Fruit fly (Drosophila melanogaster) whole organism, embryonic: Measurements from ENCODE around the gene RpS12.

ENCODE experiments used
- B-H1 ChIP-seq: fragments of 200-800 bp; sonication (Bioruptor generic); IDR thresholded peaks from 3 replicates; pipeline ENCODE4 v1.3.6; 2022; ENCODE audit warnings: missing biosample characterization, missing genetic modification characterization
- Blimp-1 ChIP-seq: fragments of 200-800 bp; sonication (Bioruptor generic); optimal IDR thresholded peaks from 3 replicates; lab custom pipeline; 2018; ENCODE audit warnings: missing biosample characterization, missing genetic modification characterization, mild to moderate bottlenecking, moderate library complexity, missing genetic modification reagents
- CG10565 ChIP-seq: fragments of 200-800 bp; sonication (Bioruptor generic); optimal IDR thresholded peaks from 3 replicates; lab custom pipeline; 2016; ENCODE audit warnings: missing biosample characterization, mild to moderate bottlenecking, missing genetic modification characterization
- CG12155 ChIP-seq: fragments of 200-800 bp; sonication (Bioruptor generic); optimal IDR thresholded peaks from 3 replicates; lab custom pipeline; 2016; ENCODE audit warnings: missing biosample characterization, missing genetic modification characterization
- CG12219 ChIP-seq: fragments of 200-800 bp; sonication (Bioruptor generic); optimal IDR thresholded peaks from 3 replicates; lab custom pipeline; 2018; ENCODE audit warnings: missing biosample characterization, mild to moderate bottlenecking, missing genetic modification characterization
- CG15011 ChIP-seq: fragments of 200-800 bp; sonication (Bioruptor generic); optimal IDR thresholded peaks from 3 replicates; lab custom pipeline; 2018; ENCODE audit warnings: missing biosample characterization, mild to moderate bottlenecking, missing genetic modification characterization
- CG15479 ChIP-seq: fragments of 200-800 bp; sonication (Bioruptor generic); optimal IDR thresholded peaks from 3 replicates; lab custom pipeline; 2019; ENCODE audit warnings: missing biosample characterization, mild to moderate bottlenecking, missing genetic modification characterization, moderate library complexity
- CG16863 ChIP-seq: fragments of 200-800 bp; sonication (Bioruptor generic); optimal IDR thresholded peaks from 3 replicates; lab custom pipeline; 2016; ENCODE audit warnings: missing biosample characterization, missing genetic modification characterization
- CG18599 ChIP-seq: fragments of 200-800 bp; sonication (Bioruptor generic); optimal IDR thresholded peaks from 3 replicates; lab custom pipeline; 2017; ENCODE audit warnings: missing biosample characterization, missing genetic modification characterization, mild to moderate bottlenecking, moderate library complexity, missing genetic modification reagents
- CG18619 ChIP-seq: fragments of 200-800 bp; sonication (Bioruptor generic); optimal IDR thresholded peaks from 3 replicates; lab custom pipeline; 2017; ENCODE audit warnings: missing biosample characterization, mild to moderate bottlenecking, missing genetic modification characterization
- CG2120 ChIP-seq: fragments of 200-800 bp; sonication (Bioruptor generic); optimal IDR thresholded peaks from 3 replicates; lab custom pipeline; 2016; ENCODE audit warnings: missing biosample characterization, missing genetic modification characterization
- CG2678 ChIP-seq: fragments of 200-800 bp; sonication (Bioruptor generic); optimal IDR thresholded peaks from 3 replicates; lab custom pipeline; 2019; ENCODE audit warnings: missing biosample characterization, mild to moderate bottlenecking, missing genetic modification characterization, moderate library complexity
- CG3847 ChIP-seq: fragments of 200-800 bp; sonication (Bioruptor generic); IDR thresholded peaks from 2 replicates; pipeline ENCODE4 v1.3.6; 2022; ENCODE audit warnings: missing biosample characterization, missing genetic modification characterization
- CG7372 ChIP-seq: fragments of 200-800 bp; sonication (Bioruptor generic); IDR thresholded peaks from 2 replicates; pipeline ENCODE4 v1.3.6; 2022; ENCODE audit warnings: missing biosample characterization, missing genetic modification characterization
- CG8924 ChIP-seq: fragments of 200-800 bp; optimal IDR thresholded peaks from 3 replicates; lab custom pipeline; 2019; ENCODE audit warnings: missing biosample characterization, mild to moderate bottlenecking, missing genetic modification characterization, moderate library complexity
- CG9932 ChIP-seq: fragments of 200-800 bp; sonication (Bioruptor generic); IDR thresholded peaks from 2 replicates; pipeline ENCODE4 v1.3.6; 2022; ENCODE audit warnings: missing biosample characterization, missing genetic modification characterization
- CTCF ChIP-seq: fragments of 200-800 bp; sonication (Bioruptor generic); optimal IDR thresholded peaks from 2 replicates; lab custom pipeline; 2017; ENCODE audit warnings: missing biosample characterization, mild to moderate bottlenecking, missing genetic modification characterization, moderate library complexity
- CkIIα-i1 ChIP-seq: fragments of 200-800 bp; sonication (Bioruptor generic); IDR thresholded peaks from 2 replicates; pipeline ENCODE4 v1.3.6; 2022; ENCODE audit warnings: missing biosample characterization, missing genetic modification characterization
- Dad ChIP-seq: fragments of 200-800 bp; sonication (Bioruptor generic); optimal IDR thresholded peaks from 3 replicates; lab custom pipeline; 2016; ENCODE audit warnings: missing biosample characterization, missing genetic modification characterization
- Doc3 ChIP-seq: fragments of 200-800 bp; sonication (Bioruptor generic); IDR thresholded peaks from 3 replicates; pipeline ENCODE4 v1.3.6; 2022; ENCODE audit warnings: missing biosample characterization, missing genetic modification characterization; ENCODE audit not compliant: partially characterized antibody
- Ets97D ChIP-seq: fragments of 200-800 bp; sonication (Bioruptor generic); optimal IDR thresholded peaks from 3 replicates; lab custom pipeline; 2016; ENCODE audit warnings: missing biosample characterization, missing genetic modification characterization
- Fer2 ChIP-seq: fragments of 200-800 bp; sonication (Bioruptor generic); optimal IDR thresholded peaks from 2 replicates; lab custom pipeline; 2018; ENCODE audit warnings: missing biosample characterization, mild to moderate bottlenecking, missing genetic modification characterization, moderate library complexity
- Hand ChIP-seq: fragments of 200-800 bp; sonication (Bioruptor generic); optimal IDR thresholded peaks from 2 replicates; lab custom pipeline; 2017; ENCODE audit warnings: mild to moderate bottlenecking, missing biosample characterization, missing genetic modification reagents, missing genetic modification characterization
- Kr ChIP-seq: fragments of 200-800 bp; sonication (Bioruptor generic); optimal IDR thresholded peaks from 2 replicates; lab custom pipeline; 2017; ENCODE audit warnings: missing biosample characterization, mild to moderate bottlenecking, missing genetic modification characterization
- MTF-1 ChIP-seq: fragments of 200-800 bp; sonication (Bioruptor generic); optimal IDR thresholded peaks from 2 replicates; lab custom pipeline; 2018; ENCODE audit warnings: missing biosample characterization, mild to moderate bottlenecking, missing genetic modification characterization, borderline replicate concordance
- Taf1 ChIP-seq: fragments of 200-800 bp; sonication (Bioruptor generic); IDR thresholded peaks from 2 replicates; pipeline ENCODE4 v1.3.6; 2022; ENCODE audit warnings: missing biosample characterization, missing genetic modification characterization
- ab ChIP-seq: fragments of 200-800 bp; sonication (Bioruptor generic); optimal IDR thresholded peaks from 2 replicates; lab custom pipeline; 2016; ENCODE audit warnings: missing biosample characterization, missing genetic modification characterization
- ac ChIP-seq: fragments of 200-800 bp; sonication (Bioruptor generic); optimal IDR thresholded peaks from 3 replicates; lab custom pipeline; 2017; ENCODE audit warnings: missing biosample characterization, mild to moderate bottlenecking, missing genetic modification characterization
- amos ChIP-seq: fragments of 200-800 bp; sonication (Bioruptor generic); IDR thresholded peaks from 2 replicates; pipeline ENCODE4 v1.3.6; 2022; ENCODE audit warnings: missing biosample characterization, missing genetic modification characterization; ENCODE audit not compliant: partially characterized antibody
- ato ChIP-seq: fragments of 200-800 bp; sonication (Bioruptor generic); IDR thresholded peaks from 2 replicates; pipeline ENCODE4 v1.3.6; 2022; ENCODE audit warnings: missing biosample characterization, missing genetic modification characterization; ENCODE audit not compliant: partially characterized antibody
- br ChIP-seq: fragments of >200 bp; optimal IDR thresholded peaks from 2 replicates; lab custom pipeline; 2017
- chinmo ChIP-seq: fragments of 200-800 bp; sonication (Bioruptor generic); IDR thresholded peaks from 4 replicates; pipeline ENCODE4 v1.3.6; 2022; ENCODE audit warnings: missing biosample characterization, missing genetic modification characterization; ENCODE audit not compliant: partially characterized antibody
- crp ChIP-seq, 2 experiments: fragments of 200-800 bp; sonication (Bioruptor generic); optimal IDR thresholded peaks; 2 replicates in 1 of 2; 3 replicates in 1 of 2; lab custom pipeline; 2017; ENCODE audit warnings: missing biosample characterization in 2 of 2, missing genetic modification characterization in 2 of 2, mild to moderate bottlenecking in 1 of 2, moderate library complexity in 1 of 2
- dm ChIP-seq: fragments of 200-800 bp; sonication (Bioruptor generic); optimal IDR thresholded peaks from 3 replicates; lab custom pipeline; 2016; ENCODE audit warnings: missing biosample characterization, missing genetic modification characterization
- emc ChIP-seq: fragments of 200-800 bp; sonication (Bioruptor generic); optimal IDR thresholded peaks from 2 replicates; lab custom pipeline; 2016; ENCODE audit warnings: missing biosample characterization, missing genetic modification characterization
- en ChIP-seq: fragments of 200-800 bp; sonication (Bioruptor generic); optimal IDR thresholded peaks from 2 replicates; lab custom pipeline; 2016; ENCODE audit warnings: missing biosample characterization, missing genetic modification characterization
- ewg ChIP-seq: fragments of 200-800 bp; sonication (Bioruptor generic); optimal IDR thresholded peaks from 3 replicates; lab custom pipeline; 2017; ENCODE audit warnings: mild to moderate bottlenecking, missing biosample characterization, missing genetic modification reagents, missing genetic modification characterization
- gcm2 ChIP-seq: fragments of 200-800 bp; sonication (Bioruptor generic); optimal IDR thresholded peaks from 2 replicates; lab custom pipeline; 2016; ENCODE audit warnings: missing biosample characterization, missing genetic modification characterization
- jumu ChIP-seq: fragments of 200-800 bp; sonication (Bioruptor generic); optimal IDR thresholded peaks from 3 replicates; lab custom pipeline; 2016; ENCODE audit warnings: missing biosample characterization, missing genetic modification characterization
- kni ChIP-seq: fragments of 200-800 bp; sonication (Bioruptor generic); optimal IDR thresholded peaks from 3 replicates; lab custom pipeline; 2017; ENCODE audit warnings: mild to moderate bottlenecking, missing biosample characterization, missing genetic modification reagents, missing genetic modification characterization
- lola ChIP-seq, 3 experiments: fragments of >200 bp in 2 of 3; fragments of 200-800 bp in 1 of 3; sonication (Bioruptor generic) in 1 of 3; optimal IDR thresholded peaks; 2 replicates each; lab custom pipeline; 2017 to 2019; ENCODE audit warnings: missing biosample characterization in 3 of 3, missing genetic modification characterization in 3 of 3, mild to moderate bottlenecking in 1 of 3, moderate library complexity in 1 of 3
- p53 ChIP-seq: fragments of 200-800 bp; sonication (Bioruptor generic); optimal IDR thresholded peaks from 2 replicates; lab custom pipeline; 2016; ENCODE audit warnings: missing biosample characterization, missing genetic modification characterization
- pan ChIP-seq, 4 experiments: fragments of >200 bp in 3 of 4; fragments of 200-800 bp in 1 of 4; sonication (Bioruptor generic) in 1 of 4; optimal IDR thresholded peaks in 3 of 4; IDR thresholded peaks in 1 of 4; 2 replicates each; pipeline versions ENCODE4 v1.3.6 to Lab custom; 2017 to 2022; ENCODE audit warnings: missing biosample characterization in 2 of 4, missing genetic modification characterization in 2 of 4, mixed read lengths in 1 of 4
- phol ChIP-seq: fragments of 200-800 bp; sonication (Bioruptor generic); optimal IDR thresholded peaks from 3 replicates; lab custom pipeline; 2018; ENCODE audit warnings: missing biosample characterization, mild to moderate bottlenecking, missing genetic modification characterization, moderate library complexity
- row ChIP-seq: fragments of 200-800 bp; sonication (Bioruptor generic); IDR thresholded peaks from 3 replicates; pipeline ENCODE4 v1.3.6; 2022; ENCODE audit warnings: missing biosample characterization, missing genetic modification characterization
- sima ChIP-seq: fragments of 200-800 bp; sonication (Bioruptor generic); optimal IDR thresholded peaks from 2 replicates; lab custom pipeline; 2016; ENCODE audit warnings: missing biosample characterization, missing genetic modification characterization
- sug ChIP-seq: fragments of 200-800 bp; optimal IDR thresholded peaks from 2 replicates; lab custom pipeline; 2019; ENCODE audit warnings: missing biosample characterization, mild to moderate bottlenecking, missing genetic modification characterization, moderate library complexity
- toy ChIP-seq: fragments of 200-800 bp; sonication (Bioruptor generic); IDR thresholded peaks from 2 replicates; pipeline ENCODE4 v1.3.6; 2022; ENCODE audit warnings: missing biosample characterization, missing genetic modification characterization
- tx ChIP-seq: fragments of 200-800 bp; sonication (Bioruptor generic); optimal IDR thresholded peaks from 2 replicates; lab custom pipeline; 2016; ENCODE audit warnings: missing biosample characterization, missing genetic modification characterization

RpS12 gene

dm6 chr3L:13017803-13018324 lies 5.3 kb upstream of the RpS12 start, which contains the start of the genes mRpL20 and Icmt (continued):
- TF ChIP-seq ac (peak; percentile 23), Kr (no peak), crp (GFP tag; optimal IDR thresholded peaks at IDR 0.05; lab: Kevin White, UChicago) (peak in 1 of 2 experiments; percentile 54), Hand (GFP tag; lab: Kevin White, UChicago) (peak; percentile 83), toy (GFP tag; lab: Robert Waterston, UW) (peak; percentile 94), Fer2 (peak; percentile 60), Doc3 (GFP tag; lab: Robert Waterston, UW) (peak; percentile 72), Ets97D (GFP tag; lab: Kevin White, UChicago) (peak; percentile 55), gcm2 (GFP tag; lab: Kevin White, UChicago) (peak; percentile 62), CG2678 (tag; lab: Kevin White, UChicago) (peak; percentile 94), tx (GFP tag; lab: Kevin White, UChicago) (peak; percentile 41), kni (no peak), CG7372 (GFP tag; lab: Robert Waterston, UW) (peak; percentile 96), CG8924 (tag; lab: Kevin White, UChicago) (peak; percentile 93), CG12219 (GFP tag; lab: Kevin White, UChicago) (peak; percentile 82), sima (GFP tag; lab: Kevin White, UChicago) (no peak), CG16863 (GFP tag; lab: Kevin White, UChicago) (peak; percentile 27), ewg (peak; percentile 83), CG3847 (GFP tag; lab: Robert Waterston, UW) (peak; percentile 97), lola (GFP tag; optimal IDR thresholded peaks at IDR 0.05; lab: Kevin White, UChicago) (peak in 1 of 3 experiments; percentile 85), chinmo (peak; percentile 86; the same call in 2 of the 4 replicates), p53 (GFP tag; lab: Kevin White, UChicago) (no peak), CG18599 (GFP tag; lab: Kevin White, UChicago) (peak; percentile 86), CG2120 (peak; percentile 88), pan (optimal IDR thresholded peaks at IDR 0.05; lab: Kevin White, UChicago) (no peak), pan (GFP tag; optimal IDR thresholded peaks at IDR 0.05 in 1 of 2, IDR thresholded peaks at IDR 0.05 in 1 of 2) (peak in 1 of 2 experiments; percentile 98), ato (no peak; the same call in 1 of the 2 replicates), Blimp-1 (peak; percentile 84), Taf1 (GFP tag; lab: Robert Waterston, UW) (peak; percentile 93), MTF-1 (GFP tag; lab: Kevin White, UChicago) (peak; percentile 47), CkIIα-i1 (peak; percentile 55; the same call in 1 of the 2 replicates), CG18619 (peak; percentile 87), B-H1 (GFP tag; lab: Robert Waterston, UW) (peak; percentile 90), phol (tag; lab: Kevin White, UChicago) (peak; percentile 88), CG15479 (GFP tag; lab: Kevin White, UChicago) (no peak), sug (tag; lab: Kevin White, UChicago) (peak; percentile 80), CG10565 (GFP tag; lab: Kevin White, UChicago) (no peak), CTCF (peak; percentile 37), CG12155 (GFP tag; lab: Kevin White, UChicago) (peak; percentile 89), jumu (GFP tag; lab: Kevin White, UChicago) (peak; percentile 26), Dad (no peak), dm (GFP tag; lab: Kevin White, UChicago) (no peak), emc (GFP tag; lab: Kevin White, UChicago) (no peak), br (lab: Kevin White, UChicago) (no peak), CG15011 (GFP tag; lab: Kevin White, UChicago) (peak; percentile 69), CG9932 (GFP tag; lab: Robert Waterston, UW) (peak; percentile 95), en (GFP tag; lab: Kevin White, UChicago) (no peak), amos (peak; percentile 72), row (peak; percentile 99), ab (GFP tag; lab: Kevin White, UChicago) (peak; percentile 4)
